Worm (Caenorhabditis elegans): ENCODE measurements around the gene T28A8.8.

- no peak for TF ChIP-seq ceh-14 (tag; optimal IDR thresholded peaks at IDR 0.05)
- TF ChIP-seq ttx-3 (tag; optimal IDR thresholded peaks at IDR 0.05): no peak
- no peak for TF ChIP-seq pqm-1 (tag; optimal IDR thresholded peaks at IDR 0.05)
- TF ChIP-seq fax-1 (tag; optimal IDR thresholded peaks at IDR 0.05): no peak
- TF ChIP-seq ceh-2 (tag; optimal IDR thresholded peaks at IDR 0.05): no peak
- TF ChIP-seq nhr-11 (tag; optimal IDR thresholded peaks at IDR 0.05): no peak
- TF ChIP-seq hlh-30 (tag; optimal IDR thresholded peaks at IDR 0.05; ENCODE audit: insufficient read depth): no peak
- no peak for TF ChIP-seq dmd-4 (tag; optimal IDR thresholded peaks at IDR 0.05; ENCODE audit: borderline replicate concordance)
- no peak for TF ChIP-seq rnt-1 (tag; optimal IDR thresholded peaks at IDR 0.05)
Observed at ce11 chrIII:13476682-13477081, 25.9 kb upstream of the T28A8.8 start, which contains the start of gene T27E9.6.

Measured in whole organism, late embryonic.